Worm (Caenorhabditis elegans): ENCODE measurements around the gene pha-2.

ce11 chrX:680920-681319 lies 44.1 kb upstream of the pha-2 start, which contains the start of gene T19D7.7:
- no peak for TF ChIP-seq sdz-38 (tag; optimal IDR thresholded peaks at IDR 0.05)
- no peak for TF ChIP-seq hlh-26 (GFP tag; conservative IDR thresholded peaks at IDR 0.05)
- no peak for TF ChIP-seq efl-1 (GFP tag; optimal IDR thresholded peaks at IDR 0.05)
- TF ChIP-seq unc-62 (GFP tag; optimal IDR thresholded peaks at IDR 0.05), result no peak

Measured in whole organism, young adult.